Fruit fly (Drosophila melanogaster): ENCODE measurements around the gene Sap130.

DNA sequence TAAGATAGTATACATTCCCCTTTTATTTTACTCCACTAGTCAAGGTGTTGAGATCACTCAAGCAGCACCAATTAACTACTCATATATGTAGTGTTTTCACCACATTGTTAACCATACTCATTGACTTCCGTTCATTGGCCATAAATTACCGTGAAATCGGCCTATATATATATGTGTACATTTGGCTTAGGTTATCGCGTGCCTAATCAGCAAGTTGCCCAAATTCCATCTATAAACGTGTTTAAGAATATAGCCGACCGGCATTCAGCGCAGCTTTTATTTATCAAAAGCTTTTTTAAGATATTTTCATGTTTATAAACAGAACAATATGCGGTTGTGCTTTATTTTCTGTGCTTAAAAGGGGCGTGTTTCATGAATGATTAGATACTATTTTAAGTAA is 22.8 kb downstream of the Sap130 start:
- no peak for TF ChIP-seq Dll (optimal IDR thresholded peaks at IDR 0.05)
- TF ChIP-seq EcR (GFP tag; optimal IDR thresholded peaks at IDR 0.05), result no peak
- TF ChIP-seq pan (optimal IDR thresholded peaks at IDR 0.05), result no peak
- TF ChIP-seq psq (optimal IDR thresholded peaks at IDR 0.05), result no peak
